Worm (Caenorhabditis elegans) whole organism, midembryonic: ENCODE data around the gene F35D2.3.

Experiments used
- T22C8.4 ChIP-seq: fragments of 200-800 bp; sonication (Bioruptor generic); IDR thresholded peaks from 2 replicates; pipeline ENCODE4 v1.3.6; 2022; ENCODE audit warnings: missing genetic modification characterization, missing compliant biosample characterization
- flt-1 ChIP-seq: fragments of 200-800 bp; sonication (Bioruptor generic); IDR thresholded peaks from 2 replicates; pipeline ENCODE4 v1.3.6; 2022; ENCODE audit warnings: missing genetic modification characterization, missing compliant biosample characterization
- med-1 ChIP-seq: sonication (generic microtip); optimal IDR thresholded peaks from 2 replicates; lab custom pipeline; 2017; ENCODE audit warnings: missing genetic modification characterization, mild to moderate bottlenecking, missing compliant biosample characterization, antibody characterized with exemption, missing genetic modification reagents; ENCODE audit not compliant: insufficient read depth
- ref-1 ChIP-seq: fragments of 200-800 bp; sonication (Bioruptor generic); conservative IDR thresholded peaks from 2 replicates; pipeline ENCODE4 v1.3.6; 2022; ENCODE audit warnings: missing genetic modification reagents, missing genetic modification characterization, missing compliant biosample characterization
- ztf-29 ChIP-seq: fragments of 200-800 bp; sonication (Bioruptor generic); IDR thresholded peaks from 2 replicates; pipeline ENCODE4 v1.3.6; 2022; ENCODE audit warnings: missing genetic modification reagents, missing genetic modification characterization, missing compliant biosample characterization

DNA sequence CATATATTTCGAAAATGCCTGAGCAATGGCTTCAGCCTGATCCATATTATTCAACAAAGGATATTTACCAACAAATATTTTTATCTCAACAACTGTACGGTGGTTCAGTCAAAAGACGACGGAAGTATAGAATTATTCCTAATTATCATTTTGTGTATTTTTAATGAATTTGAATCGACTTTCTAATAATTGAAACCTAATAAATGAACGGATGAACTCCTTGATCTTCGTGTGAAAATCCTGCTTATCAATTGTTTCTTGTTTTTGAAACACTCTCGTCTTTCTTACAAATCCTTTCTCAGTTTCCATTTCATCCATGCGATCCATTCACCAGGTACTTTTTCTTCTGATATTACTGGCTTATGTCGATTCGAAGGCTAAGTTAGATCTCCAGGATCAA lies 5.2 kb downstream of the F35D2.3 start, which contains the start of gene F35D2.1:
- TF ChIP-seq ref-1 (GFP tag; lab: Robert Waterston, UW) (no peak), flt-1 (GFP tag; lab: Robert Waterston, UW) (no peak), T22C8.4 (no peak), ztf-29 (no peak), med-1 (GFP tag; lab: Kevin White, UChicago) (no peak)
